Fruit fly (Drosophila melanogaster) whole organism: ENCODE measurements around the gene CG33702.

Source experiments
- Dll ChIP-seq: fragments of >200 bp; optimal IDR thresholded peaks from 2 replicates; lab custom pipeline; 2017
- pan ChIP-seq: fragments of >200 bp; optimal IDR thresholded peaks from 2 replicates; lab custom pipeline; 2017
- psq ChIP-seq: fragments of >200 bp; optimal IDR thresholded peaks from 2 replicates; lab custom pipeline; 2017

- TF ChIP-seq pan (lab: Kevin White, UChicago) = no peak
- TF ChIP-seq psq (lab: Kevin White, UChicago) = no peak
- TF ChIP-seq Dll (lab: Kevin White, UChicago) = no peak
These were observed 9.5 kb downstream of the CG33702 start for dm6 chr3L:9503552-9504317.
